Fruit fly (Drosophila melanogaster): ENCODE results near the gene CG12310.

DNA sequence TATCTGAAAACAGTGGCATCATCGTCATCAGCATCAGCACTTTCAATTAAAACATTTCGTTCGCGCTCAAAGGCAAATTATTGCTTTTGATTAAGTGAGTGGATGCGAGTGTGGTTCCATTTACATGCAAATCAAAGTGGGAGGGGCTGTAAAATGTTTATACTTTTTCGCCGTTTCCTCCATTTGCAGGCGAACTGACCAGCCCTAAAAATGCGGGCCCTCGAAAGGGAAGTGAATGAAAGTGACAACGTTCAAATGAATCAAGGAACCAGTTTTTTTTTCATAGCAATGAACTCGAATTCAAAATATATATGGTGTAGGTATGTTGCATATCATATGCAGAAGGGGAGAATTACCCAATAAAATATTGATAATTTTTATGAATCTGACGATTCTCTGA is 40.0 kb downstream of the CG12310 start:
- TF ChIP-seq woc (GFP tag; optimal IDR thresholded peaks at IDR 0.05) = no peak
- TF ChIP-seq Myc (optimal IDR thresholded peaks at IDR 0.05) = no peak
- TF ChIP-seq Sp1 (GFP tag; optimal IDR thresholded peaks at IDR 0.05) = no peak
- no peak for TF ChIP-seq Hnf4 (GFP tag; optimal IDR thresholded peaks at IDR 0.05)
- TF ChIP-seq psq (GFP tag; optimal IDR thresholded peaks at IDR 0.05) = no peak
- TF ChIP-seq pan (optimal IDR thresholded peaks at IDR 0.05) = no peak
- TF ChIP-seq sv (GFP tag; optimal IDR thresholded peaks at IDR 0.05) = no peak
